Fruit fly (Drosophila melanogaster) whole organism: ENCODE results near the gene CG6638.

Source experiments
- CG8478 ChIP-seq: fragments of >200 bp; optimal IDR thresholded peaks from 2 replicates; lab custom pipeline; 2018; ENCODE audit warnings: inconsistent platforms
- Dll ChIP-seq: fragments of >200 bp; optimal IDR thresholded peaks from 2 replicates; lab custom pipeline; 2017
- EcR ChIP-seq, 2 experiments: fragments of >200 bp; optimal IDR thresholded peaks; 2 replicates each; lab custom pipeline; 2017; ENCODE audit warnings: missing biosample characterization in 2 of 2, missing genetic modification characterization in 2 of 2, missing genetic modification reagents in 2 of 2
- psq ChIP-seq: fragments of >200 bp; optimal IDR thresholded peaks from 2 replicates; lab custom pipeline; 2017
- usp ChIP-seq: fragments of >200 bp; optimal IDR thresholded peaks from 2 replicates; lab custom pipeline; 2017; ENCODE audit warnings: missing biosample characterization, missing genetic modification characterization, mixed read lengths

DNA sequence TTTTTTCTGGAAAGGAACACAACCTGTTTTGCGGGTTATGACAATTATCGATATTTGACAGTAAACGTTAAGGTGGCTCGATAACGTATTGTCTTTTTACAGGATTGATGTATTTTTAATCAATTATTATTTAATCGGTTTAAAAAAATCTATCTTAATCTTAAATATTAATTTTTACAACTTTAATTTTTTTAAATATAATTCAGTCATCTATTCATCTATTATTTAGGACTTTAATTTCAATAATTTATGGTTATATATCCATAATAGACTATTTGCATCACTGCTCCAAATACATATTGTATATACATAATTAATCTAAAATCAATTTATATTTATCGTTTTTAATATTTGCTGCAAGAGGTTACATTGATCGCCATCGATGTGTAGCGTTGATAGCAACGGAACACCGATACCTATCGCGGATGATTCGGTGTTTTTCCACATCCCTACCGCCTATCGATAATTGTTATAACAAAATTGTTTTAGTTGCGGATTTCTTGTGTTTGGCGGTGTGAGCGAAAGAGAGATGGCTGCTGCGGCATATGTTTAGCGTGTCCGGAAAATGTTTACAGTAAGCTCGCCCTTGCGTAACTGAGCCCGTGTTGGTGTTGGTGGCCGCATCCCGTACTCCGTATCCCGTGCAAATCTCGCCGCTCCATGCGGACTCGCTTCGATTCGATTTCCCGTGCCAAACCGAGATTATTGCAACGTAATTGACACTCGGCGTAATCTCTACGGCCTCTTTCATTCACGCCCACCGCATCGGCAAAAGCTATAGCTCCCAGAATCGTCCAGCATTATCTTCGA lies 50.9 kb downstream of the CG6638 start, which contains the start of the genes GstO1 and foi:
- no peak for TF ChIP-seq EcR (GFP tag; optimal IDR thresholded peaks at IDR 0.05; lab: Kevin White, UChicago)
- TF ChIP-seq psq (lab: Kevin White, UChicago), result no peak
- no peak for TF ChIP-seq Dll
- no peak for TF ChIP-seq CG8478 (lab: Kevin White, UChicago)
- no peak for TF ChIP-seq usp (GFP tag; lab: Kevin White, UChicago)
